Fruit fly (Drosophila melanogaster) whole organism, embryonic: ENCODE measurements around the gene CG5934.

Experiments
- Adf1 ChIP-seq: fragments of 200-800 bp; sonication (Bioruptor generic); IDR thresholded peaks from 2 replicates; pipeline ENCODE4 v1.3.6; 2022; ENCODE audit warnings: missing biosample characterization, missing genetic modification characterization
- Atf-2 ChIP-seq: fragments of 200-800 bp; sonication (Bioruptor generic); optimal IDR thresholded peaks from 2 replicates; lab custom pipeline; 2016; ENCODE audit warnings: missing biosample characterization, missing genetic modification characterization
- Atf3 ChIP-seq: fragments of 200-800 bp; sonication (Bioruptor generic); optimal IDR thresholded peaks from 3 replicates; lab custom pipeline; 2016; ENCODE audit warnings: missing biosample characterization, missing genetic modification characterization
- CG10462 ChIP-seq: fragments of 200-800 bp; sonication (Bioruptor generic); optimal IDR thresholded peaks from 2 replicates; lab custom pipeline; 2016; ENCODE audit warnings: missing biosample characterization, missing genetic modification characterization
- CG11696 ChIP-seq: fragments of 200-800 bp; sonication (Bioruptor generic); IDR thresholded peaks from 2 replicates; pipeline ENCODE4 v1.3.6; 2022; ENCODE audit warnings: missing biosample characterization, missing genetic modification characterization
- CG12299 ChIP-seq: fragments of 200-800 bp; sonication (Bioruptor generic); optimal IDR thresholded peaks from 2 replicates; lab custom pipeline; 2018; ENCODE audit warnings: missing biosample characterization, mild to moderate bottlenecking, missing genetic modification characterization
- CG12391 ChIP-seq: fragments of 200-800 bp; sonication (Bioruptor generic); optimal IDR thresholded peaks from 3 replicates; lab custom pipeline; 2018; ENCODE audit warnings: missing biosample characterization, mild to moderate bottlenecking, missing genetic modification characterization, moderate library complexity
- CG14441 ChIP-seq: fragments of 200-800 bp; sonication (Bioruptor generic); IDR thresholded peaks from 2 replicates; pipeline ENCODE4 v1.3.6; 2022; ENCODE audit warnings: missing biosample characterization, missing genetic modification characterization
- CG16779 ChIP-seq: fragments of 200-800 bp; sonication (Bioruptor generic); IDR thresholded peaks from 2 replicates; pipeline ENCODE4 v1.3.6; 2022; ENCODE audit warnings: missing biosample characterization, missing genetic modification characterization
- CG17912 ChIP-seq: fragments of 200-800 bp; sonication (Bioruptor generic); optimal IDR thresholded peaks from 2 replicates; lab custom pipeline; 2018; ENCODE audit warnings: missing biosample characterization, mild to moderate bottlenecking, missing genetic modification characterization
- CG1792 ChIP-seq: fragments of 200-800 bp; sonication (Bioruptor generic); optimal IDR thresholded peaks from 2 replicates; lab custom pipeline; 2016; ENCODE audit warnings: missing biosample characterization, missing genetic modification characterization
- CG2889 ChIP-seq: fragments of 200-800 bp; sonication (Bioruptor generic); IDR thresholded peaks from 3 replicates; pipeline ENCODE4 v1.3.6; 2022; ENCODE audit warnings: missing biosample characterization, missing genetic modification characterization
- CG32772 ChIP-seq: fragments of 200-800 bp; sonication (Bioruptor generic); IDR thresholded peaks from 2 replicates; pipeline ENCODE4 v1.3.6; 2022; ENCODE audit warnings: missing biosample characterization, missing genetic modification characterization
- CG33213 ChIP-seq: fragments of 200-800 bp; sonication (Bioruptor generic); optimal IDR thresholded peaks from 3 replicates; lab custom pipeline; 2016; ENCODE audit warnings: missing biosample characterization, missing genetic modification characterization
- CG3847 ChIP-seq: fragments of 200-800 bp; sonication (Bioruptor generic); IDR thresholded peaks from 2 replicates; pipeline ENCODE4 v1.3.6; 2022; ENCODE audit warnings: missing biosample characterization, missing genetic modification characterization
- CG4328 ChIP-seq: fragments of 200-800 bp; sonication (Bioruptor generic); optimal IDR thresholded peaks from 3 replicates; lab custom pipeline; 2017; ENCODE audit warnings: missing biosample characterization, missing genetic modification reagents, missing genetic modification characterization
- CG4617 ChIP-seq: fragments of 200-800 bp; sonication (Bioruptor generic); optimal IDR thresholded peaks from 3 replicates; lab custom pipeline; 2016; ENCODE audit warnings: missing biosample characterization, missing genetic modification characterization, borderline replicate concordance
- CG6175 ChIP-seq: fragments of 200-800 bp; sonication (Bioruptor generic); IDR thresholded peaks from 3 replicates; pipeline ENCODE4 v1.3.6; 2022; ENCODE audit warnings: missing biosample characterization, missing genetic modification characterization
- CG6791 ChIP-seq: fragments of 200-800 bp; sonication (Bioruptor generic); IDR thresholded peaks from 3 replicates; pipeline ENCODE4 v1.3.6; 2022; ENCODE audit warnings: missing biosample characterization, missing genetic modification characterization; ENCODE audit not compliant: partially characterized antibody
- CG6813 ChIP-seq: fragments of 200-800 bp; sonication (Bioruptor generic); optimal IDR thresholded peaks from 2 replicates; lab custom pipeline; 2017; ENCODE audit warnings: missing biosample characterization, missing genetic modification characterization, mild to moderate bottlenecking, moderate library complexity, missing genetic modification reagents
- CG7963 ChIP-seq: fragments of 200-800 bp; sonication (Bioruptor generic); IDR thresholded peaks from 3 replicates; pipeline ENCODE4 v1.3.6; 2022; ENCODE audit warnings: missing biosample characterization, missing genetic modification characterization; ENCODE audit not compliant: partially characterized antibody
- CG9609 ChIP-seq: fragments of 200-800 bp; sonication (Bioruptor generic); optimal IDR thresholded peaks from 3 replicates; lab custom pipeline; 2016; ENCODE audit warnings: missing biosample characterization, missing genetic modification characterization
- Dref ChIP-seq: fragments of 200-800 bp; sonication (Bioruptor generic); IDR thresholded peaks from 2 replicates; pipeline ENCODE4 v1.3.6; 2022; ENCODE audit warnings: missing biosample characterization, missing genetic modification characterization
- Fer3 ChIP-seq: fragments of 200-800 bp; sonication (Bioruptor generic); optimal IDR thresholded peaks from 2 replicates; lab custom pipeline; 2018; ENCODE audit warnings: missing biosample characterization, mild to moderate bottlenecking, missing genetic modification characterization, moderate library complexity
- GATAe ChIP-seq: fragments of 200-800 bp; sonication (Bioruptor generic); conservative IDR thresholded peaks from 2 replicates; pipeline ENCODE4 v1.3.6; 2022; ENCODE audit warnings: missing biosample characterization, missing genetic modification characterization
- H2.0 ChIP-seq: fragments of 200-800 bp; sonication (Bioruptor generic); IDR thresholded peaks from 2 replicates; pipeline ENCODE4 v1.3.6; 2022; ENCODE audit warnings: missing biosample characterization, missing genetic modification characterization
- Hr39 ChIP-seq: fragments of >200 bp; optimal IDR thresholded peaks from 2 replicates; lab custom pipeline; 2017
- Meics ChIP-seq: fragments of 200-800 bp; sonication (Bioruptor generic); optimal IDR thresholded peaks from 2 replicates; lab custom pipeline; 2017; ENCODE audit warnings: missing biosample characterization, mild to moderate bottlenecking, missing genetic modification characterization
- NC2β ChIP-seq: fragments of 200-800 bp; sonication (Bioruptor generic); optimal IDR thresholded peaks from 2 replicates; lab custom pipeline; 2016; ENCODE audit warnings: missing biosample characterization, missing genetic modification characterization
- PHDP ChIP-seq: fragments of 200-800 bp; sonication (Bioruptor generic); optimal IDR thresholded peaks from 3 replicates; lab custom pipeline; 2018; ENCODE audit warnings: missing biosample characterization, mild to moderate bottlenecking, missing genetic modification characterization, moderate library complexity
- Sox102F ChIP-seq: fragments of 200-800 bp; sonication (Bioruptor generic); optimal IDR thresholded peaks from 2 replicates; lab custom pipeline; 2018; ENCODE audit warnings: missing biosample characterization, mild to moderate bottlenecking, missing genetic modification characterization, moderate library complexity
- Sry-δ ChIP-seq: fragments of 200-800 bp; sonication (Bioruptor generic); optimal IDR thresholded peaks from 2 replicates; lab custom pipeline; 2016; ENCODE audit warnings: missing biosample characterization, missing genetic modification characterization
- bigmax ChIP-seq: fragments of 200-800 bp; sonication (Bioruptor generic); optimal IDR thresholded peaks from 2 replicates; lab custom pipeline; 2018; ENCODE audit warnings: missing biosample characterization, mild to moderate bottlenecking, missing genetic modification characterization
- crc ChIP-seq: fragments of 200-800 bp; sonication (Bioruptor generic); optimal IDR thresholded peaks from 2 replicates; lab custom pipeline; 2016; ENCODE audit warnings: missing biosample characterization, missing genetic modification characterization
- crol ChIP-seq: fragments of 200-800 bp; sonication (Bioruptor generic); IDR thresholded peaks from 2 replicates; pipeline ENCODE4 v1.3.6; 2022; ENCODE audit warnings: missing biosample characterization, missing genetic modification characterization
- dmrt99B ChIP-seq: fragments of 200-800 bp; sonication (Bioruptor generic); optimal IDR thresholded peaks from 2 replicates; lab custom pipeline; 2018; ENCODE audit warnings: missing biosample characterization, mild to moderate bottlenecking, missing genetic modification characterization, moderate library complexity
- ems ChIP-seq: fragments of 200-800 bp; sonication (Bioruptor generic); optimal IDR thresholded peaks from 3 replicates; lab custom pipeline; 2016; ENCODE audit warnings: missing biosample characterization, missing genetic modification characterization
- fru ChIP-seq: fragments of >200 bp; optimal IDR thresholded peaks from 2 replicates; lab custom pipeline; 2017
- h ChIP-seq: fragments of >200 bp; optimal IDR thresholded peaks from 2 replicates; lab custom pipeline; 2017
- inv ChIP-seq: fragments of 200-800 bp; sonication (Bioruptor generic); IDR thresholded peaks from 2 replicates; pipeline ENCODE4 v1.3.6; 2022; ENCODE audit warnings: missing biosample characterization, missing genetic modification characterization; ENCODE audit not compliant: partially characterized antibody
- nerfin-2 ChIP-seq: fragments of 200-800 bp; sonication (Bioruptor generic); IDR thresholded peaks from 2 replicates; pipeline ENCODE4 v1.3.6; 2022; ENCODE audit warnings: missing biosample characterization, missing genetic modification characterization; ENCODE audit not compliant: partially characterized antibody
- nmo ChIP-seq: fragments of 200-800 bp; sonication (Bioruptor generic); optimal IDR thresholded peaks from 2 replicates; lab custom pipeline; 2018; ENCODE audit warnings: missing biosample characterization, mild to moderate bottlenecking, missing genetic modification characterization, moderate library complexity
- pb ChIP-seq: fragments of 200-800 bp; sonication (Bioruptor generic); optimal IDR thresholded peaks from 3 replicates; lab custom pipeline; 2016; ENCODE audit warnings: missing biosample characterization, missing genetic modification characterization
- pita ChIP-seq: fragments of 200-800 bp; sonication (Bioruptor generic); optimal IDR thresholded peaks from 2 replicates; lab custom pipeline; 2017; ENCODE audit warnings: missing biosample characterization, mild to moderate bottlenecking, missing genetic modification characterization
- pum ChIP-seq: fragments of 200-800 bp; sonication (Bioruptor generic); optimal IDR thresholded peaks from 2 replicates; lab custom pipeline; 2016; ENCODE audit warnings: missing biosample characterization, missing genetic modification characterization
- repo ChIP-seq: fragments of 200-800 bp; sonication (Bioruptor generic); optimal IDR thresholded peaks from 2 replicates; lab custom pipeline; 2016; ENCODE audit warnings: missing biosample characterization, missing genetic modification characterization
- sc ChIP-seq, 3 experiments: fragments of >200 bp in 2 of 3; fragments of 200-800 bp in 1 of 3; sonication (Bioruptor generic) in 1 of 3; optimal IDR thresholded peaks; 2 replicates in 2 of 3; 3 replicates in 1 of 3; lab custom pipeline; 2017; ENCODE audit warnings: mild to moderate bottlenecking in 1 of 3, missing biosample characterization in 1 of 3, missing genetic modification characterization in 1 of 3, missing genetic modification reagents in 1 of 3
- slbo ChIP-seq: fragments of 200-800 bp; sonication (Bioruptor generic); IDR thresholded peaks from 2 replicates; pipeline ENCODE4 v1.3.6; 2022; ENCODE audit warnings: missing biosample characterization, missing genetic modification characterization
- tio ChIP-seq: fragments of 200-800 bp; sonication (Bioruptor generic); optimal IDR thresholded peaks from 2 replicates; lab custom pipeline; 2017; ENCODE audit warnings: missing biosample characterization, missing genetic modification characterization, inconsistent platforms
- tx ChIP-seq: fragments of 200-800 bp; sonication (Bioruptor generic); optimal IDR thresholded peaks from 2 replicates; lab custom pipeline; 2016; ENCODE audit warnings: missing biosample characterization, missing genetic modification characterization

Gene CG5934

DNA sequence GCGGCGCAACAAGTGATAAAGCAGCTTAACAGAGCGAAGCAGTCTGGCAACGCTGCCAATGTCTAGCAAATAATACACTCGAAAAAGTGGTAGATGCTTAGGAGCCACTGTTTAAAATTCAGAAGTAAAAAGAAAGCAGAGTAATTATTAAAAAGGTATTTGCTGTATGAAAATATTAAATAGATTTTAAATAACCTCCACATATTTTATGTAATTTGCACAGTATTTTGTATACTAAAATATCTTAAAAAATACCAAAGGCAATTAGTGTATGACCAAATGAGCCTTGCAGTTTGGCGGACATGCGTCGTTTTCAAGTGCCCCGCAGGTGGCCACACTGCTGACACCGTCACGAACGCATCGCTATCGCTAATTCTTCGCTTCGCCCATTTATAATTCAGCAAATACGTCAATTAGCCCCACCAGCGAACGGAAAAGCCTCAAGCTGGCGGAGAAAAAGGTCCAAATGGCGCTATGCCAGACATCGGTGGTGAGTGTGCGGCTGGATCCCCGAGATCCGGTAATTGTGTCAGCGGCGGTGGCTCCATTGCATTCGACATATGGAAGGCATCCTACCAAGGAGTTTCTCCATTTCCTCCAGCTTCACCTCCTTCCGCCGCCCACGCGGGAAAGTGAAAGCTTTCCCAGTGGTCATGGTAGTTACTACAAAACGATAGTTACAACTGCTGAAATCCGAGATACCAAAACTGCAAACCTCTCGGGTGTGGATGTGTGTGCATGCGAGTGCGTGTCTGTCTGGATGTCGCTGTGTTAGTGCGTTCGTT, 20.2 kb upstream of the CG5934 start, which contains the start of gene pll (continued):
- peak; percentile 89 for TF ChIP-seq CG3847
- TF ChIP-seq pum = peak; percentile 58
- TF ChIP-seq pb (GFP tag; lab: Kevin White, UChicago) = no peak
- peak; percentile 94 for TF ChIP-seq CG4617 (GFP tag; lab: Kevin White, UChicago)
- TF ChIP-seq ems (GFP tag; lab: Kevin White, UChicago) = peak; percentile 66
- TF ChIP-seq CG10462 (GFP tag; lab: Kevin White, UChicago) = peak; percentile 41
- peak; percentile 85 for TF ChIP-seq Sox102F (GFP tag; lab: Kevin White, UChicago)
- TF ChIP-seq tx = peak; percentile 65
- peak; percentile 5 for TF ChIP-seq Atf3
- no peak for TF ChIP-seq fru (lab: Kevin White, UChicago)
- TF ChIP-seq CG2889 (GFP tag; lab: Robert Waterston, UW) = peak; percentile 84
- peak; percentile 77 for TF ChIP-seq CG12299 (tag; lab: Kevin White, UChicago)
- peak; percentile 89 for TF ChIP-seq CG32772 (GFP tag; lab: Robert Waterston, UW)
- no peak for TF ChIP-seq Hr39 (lab: Kevin White, UChicago)
- peak; percentile 92 for TF ChIP-seq CG12391 (tag; lab: Kevin White, UChicago)
- peak; percentile 89 for TF ChIP-seq nmo (GFP tag; lab: Kevin White, UChicago)
- TF ChIP-seq repo (GFP tag; lab: Kevin White, UChicago) = peak; percentile 29
- TF ChIP-seq CG6813 = peak; percentile 39
- TF ChIP-seq CG14441 (GFP tag; lab: Robert Waterston, UW) = peak; percentile 93
- TF ChIP-seq slbo = peak; percentile 96
- peak; percentile 6 for TF ChIP-seq CG4328
- no peak for TF ChIP-seq dmrt99B
- peak; percentile 37; the same call in 1 of the 2 replicates for TF ChIP-seq Dref (GFP tag; lab: Robert Waterston, UW)
- TF ChIP-seq H2.0 (GFP tag; lab: Robert Waterston, UW) = peak; percentile 84
- peak; percentile 53 for TF ChIP-seq NC2β (GFP tag; lab: Kevin White, UChicago)
- TF ChIP-seq nerfin-2 = no peak
- TF ChIP-seq CG16779 (GFP tag; lab: Robert Waterston, UW) = peak; percentile 86
- peak; percentile 22; the same call in 1 of the 2 replicates for TF ChIP-seq inv
- TF ChIP-seq bigmax = no peak
- TF ChIP-seq Meics (GFP tag; lab: Kevin White, UChicago) = peak; percentile 76
- no peak for TF ChIP-seq h (lab: Kevin White, UChicago)
- TF ChIP-seq Adf1 (GFP tag; lab: Robert Waterston, UW) = peak; percentile 67
- TF ChIP-seq GATAe (GFP tag; lab: Robert Waterston, UW) = peak; percentile 65; the same call in 1 of the 2 replicates
- TF ChIP-seq sc (optimal IDR thresholded peaks at IDR 0.05; lab: Kevin White, UChicago) = no peak
- peak; percentile 30 for TF ChIP-seq sc (GFP tag; optimal IDR thresholded peaks at IDR 0.05; lab: Kevin White, UChicago)
- TF ChIP-seq CG6175 (GFP tag; lab: Robert Waterston, UW) = peak; percentile 72; the same call in 2 of the 3 replicates
- no peak for TF ChIP-seq CG17912
- peak; percentile 82 for TF ChIP-seq Sry-δ (GFP tag; lab: Kevin White, UChicago)
- TF ChIP-seq Fer3 (tag; lab: Kevin White, UChicago) = peak; percentile 87
- no peak for TF ChIP-seq CG6791
- TF ChIP-seq crol (GFP tag; lab: Robert Waterston, UW) = no peak
- peak; percentile 82 for TF ChIP-seq PHDP (tag; lab: Kevin White, UChicago)
- TF ChIP-seq CG7963 (GFP tag; lab: Robert Waterston, UW) = no peak
- peak; percentile 71 for TF ChIP-seq CG33213 (GFP tag; lab: Kevin White, UChicago)
- TF ChIP-seq tio = no peak
- no peak for TF ChIP-seq pita (GFP tag; lab: Kevin White, UChicago)
- TF ChIP-seq CG9609 (GFP tag; lab: Kevin White, UChicago) = peak; percentile 53
- peak; percentile 64 for TF ChIP-seq crc (GFP tag; lab: Kevin White, UChicago)
- peak; percentile 73 for TF ChIP-seq CG11696
- peak; percentile 27 for TF ChIP-seq Atf-2 (GFP tag; lab: Kevin White, UChicago)
- TF ChIP-seq CG1792 = peak; percentile 26
